Fruit fly (Drosophila melanogaster) whole organism, prepupa: ENCODE measurements around the gene CG9386.
A peak's percentile ranks its signal among the peaks of the same experiment; 100 is the strongest.

Source experiments
- OdsH ChIP-seq: fragments of 200-800 bp; sonication (Bioruptor generic); optimal IDR thresholded peaks from 3 replicates; lab custom pipeline; 2016; ENCODE audit warnings: missing biosample characterization, missing genetic modification characterization
- Smox ChIP-seq: fragments of 200-800 bp; sonication (Bioruptor generic); optimal IDR thresholded peaks from 3 replicates; lab custom pipeline; 2016; ENCODE audit warnings: missing biosample characterization, missing genetic modification characterization
- Sox14 ChIP-seq: fragments of 200-800 bp; sonication (Bioruptor generic); optimal IDR thresholded peaks from 3 replicates; lab custom pipeline; 2016; ENCODE audit warnings: missing biosample characterization, missing genetic modification characterization
- fd85E ChIP-seq: fragments of 200-800 bp; sonication (Bioruptor generic); optimal IDR thresholded peaks from 3 replicates; lab custom pipeline; 2016; ENCODE audit warnings: missing biosample characterization, missing genetic modification characterization
- lz ChIP-seq: fragments of 200-800 bp; sonication (Bioruptor generic); optimal IDR thresholded peaks from 3 replicates; lab custom pipeline; 2016; ENCODE audit warnings: missing biosample characterization, missing genetic modification characterization
- net ChIP-seq: fragments of 200-800 bp; sonication (Bioruptor generic); optimal IDR thresholded peaks from 3 replicates; lab custom pipeline; 2016; ENCODE audit warnings: missing biosample characterization, missing genetic modification characterization
- svp ChIP-seq: fragments of 200-800 bp; sonication (Bioruptor generic); peaks from one replicate; lab custom pipeline; 2016; ENCODE audit warnings: missing biosample characterization, missing genetic modification characterization

DNA sequence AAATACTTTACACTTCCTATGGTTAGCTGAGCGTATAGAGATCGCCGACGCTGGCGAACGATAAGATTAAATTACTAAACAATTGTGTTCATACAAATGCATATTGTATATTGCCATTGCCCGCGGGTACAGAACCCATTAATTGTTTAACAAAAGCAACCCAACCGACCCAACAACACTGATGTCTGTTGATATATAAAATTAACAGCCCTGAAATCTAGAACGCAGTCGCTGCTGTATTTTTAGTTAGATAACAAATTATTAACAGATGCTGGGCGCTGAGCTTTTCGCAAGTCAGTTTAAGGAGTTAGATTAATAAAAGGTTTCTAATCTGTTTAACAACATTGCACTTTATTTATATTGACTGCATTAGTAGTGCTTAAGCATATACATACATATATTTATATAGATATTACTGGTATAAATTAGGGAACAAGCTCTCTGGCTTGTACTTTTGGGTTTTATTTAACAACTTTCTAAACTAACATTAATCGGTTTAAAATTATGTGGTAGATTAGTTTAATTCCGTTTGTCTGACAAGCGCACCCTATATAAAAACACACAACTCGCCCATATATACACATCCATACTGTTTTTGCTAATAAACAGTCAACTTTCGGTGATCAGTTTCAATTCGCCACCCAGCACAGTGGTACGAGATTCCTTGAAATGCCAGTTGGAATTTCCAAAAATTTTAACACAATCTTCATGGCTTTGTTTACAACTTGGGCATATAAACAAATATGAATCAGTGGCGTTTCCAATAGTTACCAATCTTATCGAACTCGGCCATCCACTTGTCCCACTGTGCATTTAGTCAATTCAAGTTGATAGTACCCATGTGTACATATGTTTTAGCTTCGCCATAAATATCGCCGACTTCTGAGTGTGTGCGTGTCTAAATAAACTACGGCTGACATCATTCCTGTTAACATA is 27.0 kb downstream of the CG9386 start:
- TF ChIP-seq lz (GFP tag; lab: Kevin White, UChicago): peak; percentile 85
- peak; percentile 88 for TF ChIP-seq net
- TF ChIP-seq Smox: no peak
- peak; percentile 85 for TF ChIP-seq fd85E (GFP tag; lab: Kevin White, UChicago)
- TF ChIP-seq OdsH (GFP tag; lab: Kevin White, UChicago): peak; percentile 87
- no peak for TF ChIP-seq Sox14 (GFP tag; lab: Kevin White, UChicago)
- TF ChIP-seq svp: peak; percentile 94
